Fruit fly (Drosophila melanogaster): Measurements from ENCODE around the gene Ire1.

Gene Ire1

DNA sequence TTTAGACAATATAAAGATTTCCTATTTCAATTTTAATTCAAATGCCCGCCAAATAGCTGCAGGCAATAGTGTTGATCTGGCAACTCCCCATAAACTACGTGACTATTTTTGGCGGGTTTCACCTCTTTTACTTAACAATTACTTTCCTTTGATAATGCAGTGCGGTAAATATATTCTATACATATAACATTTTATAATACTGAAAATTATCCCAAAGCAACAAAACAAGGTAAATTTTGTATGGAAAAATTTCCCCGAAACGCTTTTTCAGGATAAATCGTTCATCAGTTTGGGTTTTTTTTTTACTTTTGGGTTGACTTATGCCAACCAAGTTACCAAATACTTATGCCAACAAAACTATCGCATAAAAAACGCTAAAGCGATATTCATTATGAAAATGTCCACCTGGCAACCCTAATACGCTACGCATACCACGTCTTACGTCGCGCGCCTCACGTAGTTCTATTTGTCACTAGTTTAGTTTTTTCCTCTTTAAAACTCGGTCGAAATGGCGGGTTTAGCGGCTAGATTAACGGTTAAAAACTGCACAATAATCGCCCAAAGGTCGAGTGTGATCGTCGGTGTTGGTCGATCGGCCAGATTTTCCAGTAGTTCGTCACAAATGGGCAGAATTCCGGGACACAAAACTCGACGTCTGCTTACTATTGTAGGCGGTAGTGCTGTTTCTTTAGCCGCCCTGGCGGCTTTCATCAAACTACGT lies 14.1 kb downstream of the Ire1 start, which contains the start of gene MICU3:
MICU3 (plus strand) TSS at position 442 of the 721 bp plus-strand sequence.
- no peak for TF ChIP-seq CG17801 (GFP tag; optimal IDR thresholded peaks at IDR 0.05; ENCODE audit: partially characterized antibody)

dm6 chr3R:19843888-19844287 lies 17.2 kb downstream of the Ire1 start:
- no peak for TF ChIP-seq CG17801 (GFP tag; optimal IDR thresholded peaks at IDR 0.05; ENCODE audit: partially characterized antibody)

DNA sequence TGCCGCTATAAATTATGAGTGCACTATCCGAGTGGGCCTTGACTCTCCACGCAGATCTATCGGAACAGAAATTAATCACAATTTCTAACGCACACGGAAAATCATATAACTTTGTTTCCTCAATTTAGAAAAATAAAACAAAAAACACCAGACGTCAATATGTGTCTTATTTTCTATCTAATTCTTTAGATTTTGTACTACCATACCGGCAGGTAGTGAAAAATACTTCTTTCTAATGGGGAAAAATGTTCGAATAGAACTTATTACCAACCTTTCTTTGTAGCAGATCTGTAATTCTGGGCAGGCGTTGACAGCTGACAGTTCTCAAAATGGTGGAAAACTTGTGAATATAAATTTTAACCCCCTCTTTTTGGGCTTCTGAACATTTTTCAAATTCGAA lies 20.5 kb downstream of the Ire1 start, which contains the start of gene CG31459:
CG31459 (plus strand) TSS at position 301 of the 400 bp plus-strand sequence.
- no peak for TF ChIP-seq CG17801 (GFP tag; optimal IDR thresholded peaks at IDR 0.05; ENCODE audit: partially characterized antibody)

- no peak for TF ChIP-seq CG17801 (GFP tag; optimal IDR thresholded peaks at IDR 0.05; ENCODE audit: partially characterized antibody)
These were observed 22.0 kb downstream of the Ire1 start for dm6 chr3R:19838925-19839601.

- peak; percentile 62 for TF ChIP-seq CG17801 (GFP tag; optimal IDR thresholded peaks at IDR 0.05; ENCODE audit: partially characterized antibody)
These were observed 24.4 kb downstream of the Ire1 start, which contains the start of gene bnl for dm6 chr3R:19836687-19837086. bnl (minus strand) TSS chr3R:19836817.

- no peak for TF ChIP-seq CG17801 (GFP tag; optimal IDR thresholded peaks at IDR 0.05; ENCODE audit: partially characterized antibody)
These were observed 26.1 kb downstream of the Ire1 start for dm6 chr3R:19834982-19835381.

- no peak for TF ChIP-seq CG17801 (GFP tag; optimal IDR thresholded peaks at IDR 0.05; ENCODE audit: partially characterized antibody)
These were observed 27.1 kb downstream of the Ire1 start for dm6 chr3R:19833963-19834362.

DNA sequence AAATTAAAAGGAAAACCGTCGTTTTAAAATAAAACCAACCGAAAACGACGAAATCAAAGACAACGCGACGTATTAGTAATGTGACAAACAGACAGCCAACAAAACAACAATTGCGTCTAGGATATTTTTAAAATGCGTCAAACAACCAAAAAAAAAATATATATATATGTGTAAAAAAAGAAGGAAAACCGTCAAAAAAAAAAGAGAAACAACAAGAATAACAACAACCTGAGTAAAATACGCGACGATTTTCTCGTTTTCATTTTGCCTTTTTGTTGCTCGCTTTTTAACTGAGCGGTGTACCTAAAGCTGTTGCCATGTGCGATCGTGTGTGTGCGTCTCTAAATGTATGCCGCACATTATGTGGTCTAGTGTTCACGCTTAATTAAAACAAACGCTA lies 27.5 kb downstream of the Ire1 start:
- TF ChIP-seq CG17801 (GFP tag; optimal IDR thresholded peaks at IDR 0.05; ENCODE audit: partially characterized antibody) = no peak

dm6 chr3R:19830973-19831372 lies 30.1 kb downstream of the Ire1 start:
- TF ChIP-seq CG17801 (GFP tag; optimal IDR thresholded peaks at IDR 0.05; ENCODE audit: partially characterized antibody) = no peak

DNA sequence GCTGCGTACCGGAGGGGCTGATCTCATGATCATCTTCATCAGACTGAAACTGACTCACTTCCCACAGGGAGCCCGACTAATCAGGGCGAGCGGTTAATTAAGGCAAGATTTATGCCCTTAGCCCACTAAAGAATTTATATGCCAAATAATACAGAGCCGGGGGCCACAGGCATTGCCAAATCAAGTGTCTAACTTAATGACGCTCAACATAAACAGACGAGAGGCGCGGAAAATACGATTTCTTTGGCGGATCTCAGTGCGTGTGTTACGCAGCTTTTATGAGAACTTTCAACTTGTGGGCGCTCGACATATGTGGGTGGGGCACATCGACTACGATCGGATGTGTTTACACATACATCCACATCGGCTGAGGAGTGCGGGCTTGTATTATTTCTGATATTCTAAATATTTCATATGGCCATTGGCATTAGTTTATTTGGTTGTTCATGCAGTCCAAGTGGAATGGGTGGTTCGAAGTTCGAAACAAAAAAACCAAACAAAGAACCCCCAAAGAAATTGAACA lies 34.2 kb downstream of the Ire1 start:
- TF ChIP-seq CG17801 (GFP tag; optimal IDR thresholded peaks at IDR 0.05; ENCODE audit: partially characterized antibody) = no peak

DNA sequence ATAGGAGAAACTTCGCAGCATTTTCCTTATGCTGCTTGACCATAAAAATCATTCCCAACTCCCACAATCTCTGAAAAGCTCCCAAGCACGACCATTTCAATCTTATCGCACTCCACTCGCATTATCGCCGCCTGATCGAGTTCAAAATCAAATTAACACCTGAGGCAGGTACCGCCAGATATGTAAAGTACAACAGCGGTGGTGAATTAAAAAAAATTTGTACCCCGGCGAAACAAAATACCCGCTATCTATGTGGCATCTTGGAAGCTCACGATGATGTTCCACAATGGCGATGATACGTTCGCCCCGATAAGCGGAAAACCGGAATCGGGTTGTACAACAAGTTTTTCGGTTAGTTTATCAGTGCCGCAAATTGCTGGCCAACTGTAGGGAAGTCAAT lies 34.7 kb downstream of the Ire1 start:
- TF ChIP-seq CG17801 (GFP tag; optimal IDR thresholded peaks at IDR 0.05; ENCODE audit: partially characterized antibody) = no peak

DNA sequence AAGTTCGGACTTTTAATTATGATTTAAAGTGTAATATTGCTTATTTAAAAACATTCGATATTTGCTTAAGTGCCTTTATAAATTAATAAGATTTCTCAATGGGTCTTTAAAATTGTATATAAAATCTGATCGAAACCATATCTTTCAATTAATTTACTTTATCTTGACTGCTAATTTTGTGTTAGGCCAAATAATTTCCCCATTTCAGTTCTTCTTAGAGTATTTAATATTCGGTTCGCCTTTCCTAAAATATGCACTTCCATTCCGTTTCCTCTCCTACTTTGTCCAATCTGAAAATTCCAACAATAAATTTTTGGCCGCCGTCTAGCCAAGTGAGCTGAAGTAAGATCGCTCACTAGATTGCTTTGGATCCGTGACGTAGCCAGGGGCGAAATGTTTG lies 36.6 kb downstream of the Ire1 start:
- TF ChIP-seq CG17801 (GFP tag; optimal IDR thresholded peaks at IDR 0.05; ENCODE audit: partially characterized antibody) = no peak

- TF ChIP-seq CG17801 (GFP tag; optimal IDR thresholded peaks at IDR 0.05; ENCODE audit: partially characterized antibody) = no peak
These were observed 39.0 kb downstream of the Ire1 start for dm6 chr3R:19822138-19822537.

dm6 chr3R:19820994-19821393 lies 40.1 kb downstream of the Ire1 start:
- TF ChIP-seq CG17801 (GFP tag; optimal IDR thresholded peaks at IDR 0.05; ENCODE audit: partially characterized antibody) = no peak

DNA sequence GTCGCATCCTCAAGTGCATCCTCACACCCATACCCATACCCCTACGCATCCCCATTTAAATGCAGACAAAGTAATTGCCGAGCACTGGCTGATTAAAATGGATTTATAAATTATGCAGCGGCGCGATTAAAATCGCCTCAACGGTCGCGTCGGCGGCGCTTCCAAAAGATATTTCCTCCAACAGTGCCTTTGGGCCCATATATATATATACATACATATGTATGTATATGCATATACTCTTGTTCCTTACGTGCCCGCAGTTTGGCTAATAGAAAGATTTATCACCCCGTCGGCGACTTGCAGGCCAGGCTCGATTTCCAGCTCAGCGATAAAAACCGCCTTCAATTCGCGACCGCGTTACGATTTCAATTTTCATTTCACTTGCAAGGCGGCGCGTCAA lies 44.3 kb downstream of the Ire1 start:
- no peak for TF ChIP-seq CG17801 (GFP tag; optimal IDR thresholded peaks at IDR 0.05; ENCODE audit: partially characterized antibody)

- no peak for TF ChIP-seq CG17801 (GFP tag; optimal IDR thresholded peaks at IDR 0.05; ENCODE audit: partially characterized antibody)
These were observed 47.9 kb downstream of the Ire1 start for dm6 chr3R:19813217-19813616.
